Worm (Caenorhabditis elegans) whole organism, L4/young adult: ENCODE data around the gene W02B3.3.

Source experiments
- dao-5 ChIP-seq: sonication (generic microtip); optimal IDR thresholded peaks from 2 replicates; lab custom pipeline; 2016; ENCODE audit warnings: missing genotype, missing genetic modification characterization, moderate library complexity, missing compliant biosample characterization
- him-1 ChIP-seq: sonication (generic microtip); optimal IDR thresholded peaks from 2 replicates; lab custom pipeline; 2016; ENCODE audit warnings: missing genotype, missing genetic modification reagents, missing genetic modification characterization, missing compliant biosample characterization

ce11 chrIII:638319-638718 lies 29.9 kb downstream of the W02B3.3 start, which contains the start of gene sbds-1:
- TF ChIP-seq him-1 (tag; lab: Kevin White, UChicago) = no peak
- no peak for TF ChIP-seq dao-5 (tag; lab: Kevin White, UChicago)
